Fruit fly (Drosophila melanogaster) whole organism, prepupa: ENCODE measurements around the gene CG2540.

Experiments
- Blimp-1 ChIP-seq: fragments of 200-800 bp; sonication (Bioruptor generic); optimal IDR thresholded peaks from 3 replicates; lab custom pipeline; 2017; ENCODE audit warnings: missing biosample characterization, missing genetic modification characterization, mild to moderate bottlenecking, moderate library complexity, missing genetic modification reagents
- CG10631 ChIP-seq: fragments of 200-800 bp; sonication (Bioruptor generic); optimal IDR thresholded peaks from 2 replicates; lab custom pipeline; 2016; ENCODE audit warnings: missing biosample characterization, missing genetic modification characterization
- CG10669 ChIP-seq: fragments of 200-800 bp; sonication (Bioruptor generic); optimal IDR thresholded peaks from 3 replicates; lab custom pipeline; 2018; ENCODE audit warnings: missing biosample characterization, mild to moderate bottlenecking, missing genetic modification characterization, moderate library complexity
- CG11902 ChIP-seq: fragments of 200-800 bp; sonication (Bioruptor generic); optimal IDR thresholded peaks from 3 replicates; lab custom pipeline; 2016; ENCODE audit warnings: missing biosample characterization, missing genetic modification characterization
- CG15336 ChIP-seq: fragments of 200-800 bp; sonication (Bioruptor generic); IDR thresholded peaks from 2 replicates; pipeline ENCODE4 v1.3.6; 2022; ENCODE audit warnings: missing biosample characterization, missing genetic modification characterization
- CG1621 ChIP-seq: fragments of 200-800 bp; sonication (Bioruptor generic); optimal IDR thresholded peaks from 3 replicates; lab custom pipeline; 2018; ENCODE audit warnings: missing biosample characterization, mild to moderate bottlenecking, missing genetic modification characterization
- CG3032 ChIP-seq: fragments of 200-800 bp; optimal IDR thresholded peaks from 2 replicates; lab custom pipeline; 2019; ENCODE audit warnings: missing biosample characterization, mild to moderate bottlenecking, missing genetic modification characterization, moderate library complexity
- CG31627 ChIP-seq: fragments of 200-800 bp; sonication (Bioruptor generic); optimal IDR thresholded peaks from 3 replicates; lab custom pipeline; 2016; ENCODE audit warnings: missing biosample characterization, missing genetic modification characterization
- CG34406 ChIP-seq: fragments of 200-800 bp; sonication (Bioruptor generic); optimal IDR thresholded peaks from 3 replicates; lab custom pipeline; 2016; ENCODE audit warnings: missing biosample characterization, missing genetic modification characterization
- CG6163 ChIP-seq: fragments of 200-800 bp; sonication (Bioruptor generic); IDR thresholded peaks from 3 replicates; pipeline ENCODE4 v1.3.6; 2022; ENCODE audit warnings: missing biosample characterization, missing genetic modification characterization
- CG6808 ChIP-seq: fragments of 200-800 bp; sonication (Bioruptor generic); optimal IDR thresholded peaks from 3 replicates; lab custom pipeline; 2017; ENCODE audit warnings: missing biosample characterization, missing genetic modification characterization, mild to moderate bottlenecking, moderate library complexity, missing genetic modification reagents
- CG6854 ChIP-seq: fragments of 200-800 bp; sonication (Bioruptor generic); optimal IDR thresholded peaks from 2 replicates; lab custom pipeline; 2017; ENCODE audit warnings: missing biosample characterization, mild to moderate bottlenecking, missing genetic modification characterization
- CG7368 ChIP-seq: fragments of 200-800 bp; sonication (Bioruptor generic); optimal IDR thresholded peaks from 3 replicates; lab custom pipeline; 2016; ENCODE audit warnings: missing biosample characterization, missing genetic modification characterization
- CG8119 ChIP-seq: fragments of 200-800 bp; sonication (Bioruptor generic); IDR thresholded peaks from 3 replicates; pipeline ENCODE4 v1.3.6; 2022; ENCODE audit warnings: missing biosample characterization, missing genetic modification characterization
- CG8319 ChIP-seq: fragments of 200-800 bp; sonication (Bioruptor generic); optimal IDR thresholded peaks from 3 replicates; lab custom pipeline; 2016; ENCODE audit warnings: missing biosample characterization, missing genetic modification characterization
- CG8632 ChIP-seq: fragments of 200-800 bp; sonication (Bioruptor generic); optimal IDR thresholded peaks from 3 replicates; lab custom pipeline; 2016; ENCODE audit warnings: missing biosample characterization, missing genetic modification characterization
- CG9139 ChIP-seq: fragments of 200-800 bp; sonication (Bioruptor generic); optimal IDR thresholded peaks from 3 replicates; lab custom pipeline; 2017; ENCODE audit warnings: missing biosample characterization, mild to moderate bottlenecking, missing genetic modification characterization
- Eip78C ChIP-seq: fragments of 200-800 bp; sonication (Bioruptor generic); peaks from one replicate; lab custom pipeline; 2016; ENCODE audit warnings: missing biosample characterization, missing genetic modification characterization
- Eip93F ChIP-seq: fragments of 200-800 bp; sonication (Bioruptor generic); optimal IDR thresholded peaks from 2 replicates; lab custom pipeline; 2016; ENCODE audit warnings: missing biosample characterization, mild to moderate bottlenecking, missing genetic modification characterization
- Ets96B ChIP-seq: fragments of 200-800 bp; optimal IDR thresholded peaks from 2 replicates; lab custom pipeline; 2019; ENCODE audit warnings: missing biosample characterization, mild to moderate bottlenecking, missing genetic modification characterization, moderate library complexity
- Gug ChIP-seq: fragments of 200-800 bp; sonication (Bioruptor generic); IDR thresholded peaks from 2 replicates; pipeline ENCODE4 v1.3.6; 2022; ENCODE audit warnings: missing biosample characterization, missing genetic modification characterization
- Hr38 ChIP-seq: sonication (Bioruptor generic); optimal IDR thresholded peaks from 2 replicates; lab custom pipeline; 2016; ENCODE audit warnings: missing biosample characterization, missing genetic modification characterization
- Hr4 ChIP-seq: fragments of 200-800 bp; sonication (Bioruptor generic); optimal IDR thresholded peaks from 3 replicates; lab custom pipeline; 2016; ENCODE audit warnings: missing biosample characterization, missing genetic modification characterization
- Met ChIP-seq: fragments of 200-800 bp; sonication (Bioruptor generic); optimal IDR thresholded peaks from 3 replicates; lab custom pipeline; 2016; ENCODE audit warnings: missing biosample characterization, missing genetic modification characterization
- OdsH ChIP-seq: fragments of 200-800 bp; sonication (Bioruptor generic); optimal IDR thresholded peaks from 3 replicates; lab custom pipeline; 2016; ENCODE audit warnings: missing biosample characterization, missing genetic modification characterization
- Smox ChIP-seq: fragments of 200-800 bp; sonication (Bioruptor generic); optimal IDR thresholded peaks from 3 replicates; lab custom pipeline; 2016; ENCODE audit warnings: missing biosample characterization, missing genetic modification characterization
- achi ChIP-seq: fragments of 200-800 bp; sonication (Bioruptor generic); optimal IDR thresholded peaks from 3 replicates; lab custom pipeline; 2016; ENCODE audit warnings: missing biosample characterization, missing genetic modification characterization
- cyc ChIP-seq: fragments of 200-800 bp; sonication (Bioruptor generic); optimal IDR thresholded peaks from 3 replicates; lab custom pipeline; 2016; ENCODE audit warnings: missing biosample characterization, missing genetic modification characterization
- dsx ChIP-seq: fragments of 200-800 bp; optimal IDR thresholded peaks from 3 replicates; lab custom pipeline; 2019; ENCODE audit warnings: missing biosample characterization, mild to moderate bottlenecking, missing genetic modification characterization, moderate library complexity; ENCODE audit not compliant: poor library complexity, severe bottlenecking
- eg ChIP-seq: fragments of 200-800 bp; sonication (Bioruptor generic); IDR thresholded peaks from 3 replicates; pipeline ENCODE4 v1.3.6; 2022; ENCODE audit warnings: missing biosample characterization, missing genetic modification characterization
- esn ChIP-seq: fragments of 200-800 bp; sonication (Bioruptor generic); optimal IDR thresholded peaks from 2 replicates; lab custom pipeline; 2016; ENCODE audit warnings: missing biosample characterization, mild to moderate bottlenecking, missing genetic modification characterization, moderate library complexity
- fd59A ChIP-seq: fragments of 200-800 bp; sonication (Bioruptor generic); optimal IDR thresholded peaks from 2 replicates; lab custom pipeline; 2017; ENCODE audit warnings: missing biosample characterization, mild to moderate bottlenecking, missing genetic modification characterization, missing genetic modification reagents
- fkh ChIP-seq: fragments of 200-800 bp; sonication (Bioruptor generic); optimal IDR thresholded peaks from 3 replicates; lab custom pipeline; 2017; ENCODE audit warnings: missing biosample characterization, mild to moderate bottlenecking, missing genetic modification characterization, moderate library complexity
- lz ChIP-seq: fragments of 200-800 bp; sonication (Bioruptor generic); optimal IDR thresholded peaks from 3 replicates; lab custom pipeline; 2016; ENCODE audit warnings: missing biosample characterization, missing genetic modification characterization
- net ChIP-seq: fragments of 200-800 bp; sonication (Bioruptor generic); optimal IDR thresholded peaks from 3 replicates; lab custom pipeline; 2016; ENCODE audit warnings: missing biosample characterization, missing genetic modification characterization
- salr ChIP-seq, 2 experiments: fragments of 200-800 bp; sonication (Bioruptor generic); optimal IDR thresholded peaks; 3 replicates each; lab custom pipeline; 2016 to 2018; ENCODE audit warnings: missing biosample characterization in 2 of 2, missing genetic modification characterization in 2 of 2, mild to moderate bottlenecking in 1 of 2
- spab ChIP-seq: fragments of 200-800 bp; sonication (Bioruptor generic); optimal IDR thresholded peaks from 2 replicates; lab custom pipeline; 2017; ENCODE audit warnings: missing biosample characterization, mild to moderate bottlenecking, missing genetic modification characterization, missing genetic modification reagents
- ss ChIP-seq, 2 experiments: fragments of 200-800 bp; sonication (Bioruptor generic); optimal IDR thresholded peaks; 2 replicates in 1 of 2; 3 replicates in 1 of 2; lab custom pipeline; 2017 to 2018; ENCODE audit warnings: mild to moderate bottlenecking in 2 of 2, missing biosample characterization in 2 of 2, missing genetic modification characterization in 2 of 2, moderate library complexity in 1 of 2
- svp ChIP-seq: fragments of 200-800 bp; sonication (Bioruptor generic); peaks from one replicate; lab custom pipeline; 2016; ENCODE audit warnings: missing biosample characterization, missing genetic modification characterization
- topi ChIP-seq: fragments of 200-800 bp; sonication (Bioruptor generic); optimal IDR thresholded peaks from 3 replicates; lab custom pipeline; 2016; ENCODE audit warnings: missing biosample characterization, missing genetic modification characterization
- vri ChIP-seq: fragments of 200-800 bp; sonication (Bioruptor generic); optimal IDR thresholded peaks from 3 replicates; lab custom pipeline; 2016; ENCODE audit warnings: missing biosample characterization, mild to moderate bottlenecking, missing genetic modification characterization

The CG2540 gene

DNA sequence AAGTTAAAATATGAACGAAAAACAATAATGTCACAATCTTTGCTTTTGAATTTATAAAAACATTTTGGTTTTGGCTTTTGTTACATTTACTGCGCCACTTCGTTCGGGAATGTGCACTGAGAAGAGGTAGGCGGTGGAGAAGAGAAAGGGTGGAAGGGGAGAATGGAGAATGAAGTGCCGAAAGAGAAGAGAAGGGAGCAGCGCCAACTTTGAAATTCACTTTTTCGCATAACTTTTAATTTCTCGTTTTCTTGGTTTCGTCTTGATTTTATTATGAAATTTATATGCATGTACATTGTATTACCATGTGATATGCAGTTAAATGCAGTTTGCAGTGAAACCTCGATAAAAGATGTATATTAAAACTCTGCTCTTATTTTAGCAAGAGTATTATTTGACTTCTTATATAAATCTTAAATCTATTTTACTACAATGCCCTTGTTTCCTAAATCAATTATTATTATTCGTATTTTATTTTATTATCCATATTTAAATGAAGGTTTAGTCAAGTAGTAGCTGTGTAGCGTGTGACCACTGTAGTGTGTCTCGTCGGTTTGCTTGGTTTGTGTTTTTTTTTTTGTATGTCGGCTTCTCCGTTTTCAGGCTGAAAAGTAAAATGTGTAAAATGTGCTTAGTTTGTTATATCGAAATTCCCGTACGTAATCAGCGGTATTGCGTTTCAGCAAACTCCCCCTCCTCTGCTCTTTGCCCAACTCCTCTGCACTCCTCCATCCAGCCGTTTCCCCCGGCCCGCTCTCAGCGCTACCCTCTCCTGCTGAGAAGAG is 33.2 kb downstream of the CG2540 start (continued):
- TF ChIP-seq topi (GFP tag; lab: Kevin White, UChicago) (peak; percentile 66), CG1621 (tag; lab: Kevin White, UChicago) (no peak), fd59A (GFP tag; lab: Kevin White, UChicago) (peak; percentile 17), CG8319 (GFP tag; lab: Kevin White, UChicago) (peak; percentile 53), CG15336 (GFP tag; lab: Robert Waterston, UW) (peak; percentile 62), Blimp-1 (GFP tag; lab: Kevin White, UChicago) (peak; percentile 70), CG31627 (GFP tag; lab: Kevin White, UChicago) (peak; percentile 29), ss (GFP tag; optimal IDR thresholded peaks at IDR 0.05; lab: Kevin White, UChicago) (peak in 1 of 2 experiments; percentile 34), CG9139 (GFP tag; lab: Kevin White, UChicago) (no peak), lz (peak; percentile 58), CG10631 (GFP tag; lab: Kevin White, UChicago) (peak; percentile 75), cyc (GFP tag; lab: Kevin White, UChicago) (peak; percentile 28), CG11902 (GFP tag; lab: Kevin White, UChicago) (peak; percentile 37)

DNA sequence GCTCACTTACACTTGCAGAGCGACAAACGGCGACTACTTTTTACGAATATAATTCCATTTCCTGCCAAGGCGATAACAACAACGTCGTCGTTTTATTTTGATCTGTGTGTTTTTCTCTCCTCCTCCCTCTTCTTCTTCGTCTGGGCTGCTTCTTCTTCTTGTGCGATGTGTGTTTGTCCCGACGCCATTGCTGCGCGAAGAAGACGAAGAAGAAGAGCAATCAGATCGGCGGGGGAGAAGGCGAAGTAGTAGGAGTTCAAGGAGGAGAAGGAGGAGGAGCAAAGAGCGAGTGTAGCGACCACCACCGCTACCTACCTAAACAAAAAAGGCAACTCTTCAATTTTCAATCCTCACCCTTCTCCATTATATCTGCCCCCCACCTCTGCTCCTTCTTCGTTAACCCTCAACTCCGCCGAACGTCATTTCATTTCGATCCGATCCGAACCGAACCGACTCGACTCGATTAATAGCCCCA is 33.8 kb downstream of the CG2540 start:
- no peak for TF ChIP-seq Smox (GFP tag; lab: Kevin White, UChicago)
- TF ChIP-seq Met (GFP tag; lab: Kevin White, UChicago): no peak
- no peak for TF ChIP-seq CG31627 (GFP tag; lab: Kevin White, UChicago)
- TF ChIP-seq Ets96B (tag; lab: Kevin White, UChicago): peak; percentile 28
- 0 out of 3 replicates have a peak, but pooled peaks have one; percentile 24 for TF ChIP-seq CG8119 (GFP tag; lab: Robert Waterston, UW)
- peak; percentile 25; the same call in 1 of the 3 replicates for TF ChIP-seq CG6163
- TF ChIP-seq achi (GFP tag; lab: Kevin White, UChicago): no peak
- TF ChIP-seq Hr4 (GFP tag; lab: Kevin White, UChicago): no peak
- TF ChIP-seq ss (GFP tag; optimal IDR thresholded peaks at IDR 0.05; lab: Kevin White, UChicago): peak; percentile 62
- peak; percentile 68 for TF ChIP-seq svp (GFP tag; lab: Kevin White, UChicago)
- TF ChIP-seq salr (GFP tag; optimal IDR thresholded peaks at IDR 0.05; lab: Kevin White, UChicago): no peak
- no peak for TF ChIP-seq CG11902 (GFP tag; lab: Kevin White, UChicago)
- no peak for TF ChIP-seq Gug
- 0 out of 3 replicates have a peak, but pooled peaks have one; percentile 19 for TF ChIP-seq eg (GFP tag; lab: Robert Waterston, UW)
- TF ChIP-seq CG34406: no peak
- peak; percentile 55 for TF ChIP-seq vri (GFP tag; lab: Kevin White, UChicago)
- no peak for TF ChIP-seq CG10669 (GFP tag; lab: Kevin White, UChicago)
- peak; percentile 23 for TF ChIP-seq fkh (GFP tag; lab: Kevin White, UChicago)
- no peak for TF ChIP-seq Blimp-1 (GFP tag; lab: Kevin White, UChicago)
- no peak for TF ChIP-seq OdsH (GFP tag; lab: Kevin White, UChicago)
- TF ChIP-seq dsx (GFP tag; lab: Kevin White, UChicago): peak; percentile 80
- TF ChIP-seq CG9139 (GFP tag; lab: Kevin White, UChicago): peak; percentile 42
- no peak for TF ChIP-seq spab
- no peak for TF ChIP-seq lz
- TF ChIP-seq CG3032 (tag; lab: Kevin White, UChicago): peak; percentile 30
- peak; percentile 46 for TF ChIP-seq CG1621 (tag; lab: Kevin White, UChicago)
- TF ChIP-seq net (GFP tag; lab: Kevin White, UChicago): no peak
- no peak for TF ChIP-seq Hr38
- TF ChIP-seq cyc (GFP tag; lab: Kevin White, UChicago): no peak
- TF ChIP-seq CG8632 (GFP tag; lab: Kevin White, UChicago): no peak
- no peak for TF ChIP-seq CG7368 (GFP tag; lab: Kevin White, UChicago)
- peak; percentile 38 for TF ChIP-seq CG6808 (GFP tag; lab: Kevin White, UChicago)
- no peak for TF ChIP-seq Eip93F
- TF ChIP-seq esn (GFP tag; lab: Kevin White, UChicago): no peak
- TF ChIP-seq fd59A (GFP tag; lab: Kevin White, UChicago): no peak
- no peak for TF ChIP-seq CG8319 (GFP tag; lab: Kevin White, UChicago)
- peak; percentile 4 for TF ChIP-seq CG6854 (GFP tag; lab: Kevin White, UChicago)
- no peak for TF ChIP-seq Eip78C (GFP tag; lab: Kevin White, UChicago)
